Worm (Caenorhabditis elegans): ENCODE results near the gene ctps-1.

The ctps-1 gene

DNA sequence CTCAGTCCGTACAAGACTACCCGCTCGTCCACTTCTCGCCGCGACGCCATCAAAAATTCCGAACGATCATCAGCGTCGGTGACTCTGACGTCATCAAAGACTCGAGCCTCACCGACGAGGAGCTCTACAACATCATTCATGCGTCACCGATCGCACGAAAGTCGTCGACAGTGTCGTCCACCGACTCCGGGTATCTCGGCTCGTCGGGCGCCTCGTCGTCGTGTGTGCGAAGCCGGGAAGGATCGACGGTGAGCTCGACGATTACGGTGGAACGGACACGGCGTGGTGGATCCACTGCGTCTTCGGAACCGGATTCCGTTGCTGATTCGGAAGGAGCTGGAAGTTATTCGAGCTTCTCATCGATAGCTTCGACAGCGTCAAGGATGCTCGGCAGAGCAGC is 9.9 kb upstream of the ctps-1 start:
- TF ChIP-seq ama-1 (optimal IDR thresholded peaks at IDR 0.05): no peak

DNA sequence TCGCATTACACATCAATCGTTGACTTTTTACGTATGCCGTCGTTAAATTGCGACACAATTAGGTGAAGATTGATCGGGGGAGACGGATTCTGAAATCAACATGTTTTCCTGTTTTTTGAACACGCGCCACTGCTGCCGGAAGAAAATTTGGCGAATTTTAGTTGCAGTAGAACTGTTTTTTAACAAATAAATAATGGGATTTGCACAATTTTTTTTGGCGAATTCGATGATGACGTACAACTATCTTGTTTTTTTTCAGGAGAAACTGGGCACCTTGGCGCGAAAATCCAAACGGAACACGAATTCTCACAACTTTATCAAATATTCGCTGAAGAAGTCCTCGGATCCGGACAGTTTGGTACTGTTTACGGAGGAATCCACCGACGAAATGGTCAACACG is 8.7 kb upstream of the ctps-1 start:
- TF ChIP-seq pha-4 (tag; optimal IDR thresholded peaks at IDR 0.05) (no peak), tbx-2 (tag; optimal IDR thresholded peaks at IDR 0.05) (no peak), unc-62 (GFP tag; optimal IDR thresholded peaks at IDR 0.05) (no peak), elt-3 (tag; optimal IDR thresholded peaks at IDR 0.05) (no peak), nhr-23 (tag; optimal IDR thresholded peaks at IDR 0.05) (no peak), aly-2 (tag; optimal IDR thresholded peaks at IDR 0.05) (no peak), daf-12 (tag; optimal IDR thresholded peaks at IDR 0.05) (no peak), ceh-9 (tag; optimal IDR thresholded peaks at IDR 0.05) (no peak), ceh-16 (tag; optimal IDR thresholded peaks at IDR 0.05) (no peak), ceh-82 (tag; optimal IDR thresholded peaks at IDR 0.05) (no peak), egl-27 (tag; optimal IDR thresholded peaks at IDR 0.05) (no peak), ceh-28 (tag; optimal IDR thresholded peaks at IDR 0.05) (no peak), lsy-12 (tag; optimal IDR thresholded peaks at IDR 0.05) (no peak), ztf-11 (tag; optimal IDR thresholded peaks at IDR 0.05) (no peak), sea-2 (GFP tag; optimal IDR thresholded peaks at IDR 0.05) (no peak), eor-1 (tag; optimal IDR thresholded peaks at IDR 0.05) (no peak), nhr-67 (tag; optimal IDR thresholded peaks at IDR 0.05) (no peak), nhr-43 (tag; optimal IDR thresholded peaks at IDR 0.05; ENCODE audit: poor library complexity, severe bottlenecking) (no peak), zag-1 (tag; optimal IDR thresholded peaks at IDR 0.05) (no peak)

ce11 chrV:16788967-16789366 is 5.7 kb upstream of the ctps-1 start, which contains the start of gene immt-2:
Gene immt-2 (plus strand): TSS chrV:16789267.
- no peak for TF ChIP-seq zag-1 (tag; optimal IDR thresholded peaks at IDR 0.05)
- TF ChIP-seq nhr-11 (tag; optimal IDR thresholded peaks at IDR 0.05): no peak
- TF ChIP-seq nhr-76 (tag; optimal IDR thresholded peaks at IDR 0.05): no peak
- TF ChIP-seq nhr-25 (tag; optimal IDR thresholded peaks at IDR 0.05): no peak
- TF ChIP-seq elt-3 (tag; optimal IDR thresholded peaks at IDR 0.05): no peak
- TF ChIP-seq egl-27 (tag; optimal IDR thresholded peaks at IDR 0.05): no peak
- TF ChIP-seq ceh-28 (tag; optimal IDR thresholded peaks at IDR 0.05): no peak
- no peak for TF ChIP-seq nhr-67 (tag; optimal IDR thresholded peaks at IDR 0.05)
- TF ChIP-seq ceh-9 (tag; optimal IDR thresholded peaks at IDR 0.05): no peak
- no peak for TF ChIP-seq fkh-2 (tag; optimal IDR thresholded peaks at IDR 0.05)
- TF ChIP-seq unc-62 (GFP tag; optimal IDR thresholded peaks at IDR 0.05): no peak
- no peak for TF ChIP-seq fkh-10 (GFP tag; optimal IDR thresholded peaks at IDR 0.05)

DNA sequence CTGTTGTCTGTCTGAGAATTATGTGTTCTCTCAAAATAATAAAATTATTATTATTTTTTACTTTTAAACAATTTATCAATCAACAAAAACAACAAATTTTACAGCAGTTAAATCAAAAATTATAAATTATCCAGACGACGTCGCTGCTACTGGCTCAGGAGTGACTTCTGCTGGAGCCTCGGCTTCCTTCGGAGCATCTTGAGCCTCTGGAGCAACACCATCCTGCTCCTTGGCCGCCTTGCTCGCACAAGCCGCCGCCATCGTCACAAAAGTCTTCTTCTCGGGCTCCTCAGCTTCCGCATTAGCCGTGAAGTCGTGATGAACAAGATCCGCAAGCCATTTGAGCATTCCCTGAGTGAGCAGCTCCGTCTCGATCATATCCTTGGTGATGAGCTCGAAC is 2.0 kb upstream of the ctps-1 start:
- TF ChIP-seq jun-1 (tag; optimal IDR thresholded peaks at IDR 0.05): no peak

DNA sequence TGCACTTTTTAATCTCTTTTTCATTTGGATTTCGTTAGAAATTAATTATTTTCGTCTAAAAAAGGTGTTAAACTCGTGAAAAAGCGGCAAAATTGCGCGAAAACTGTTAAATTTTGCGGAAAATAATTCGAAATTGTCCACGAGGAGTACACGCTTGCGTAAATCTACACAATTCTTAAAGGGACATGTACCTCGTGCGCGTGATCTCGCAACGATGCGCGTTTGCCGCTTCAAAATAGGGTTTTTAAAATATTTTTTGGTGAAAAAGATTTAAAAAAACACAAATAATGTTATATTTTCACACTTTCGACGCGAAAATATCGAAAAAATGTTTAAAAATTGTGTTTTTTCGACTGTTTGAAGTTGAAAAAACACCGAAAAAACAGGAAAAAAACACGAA is 1.4 kb upstream of the ctps-1 start:
- TF ChIP-seq lin-15B (tag; optimal IDR thresholded peaks at IDR 0.05) (no peak), nhr-77 (tag; optimal IDR thresholded peaks at IDR 0.05) (no peak), mdl-1 (tag; optimal IDR thresholded peaks at IDR 0.05) (no peak), nhr-43 (tag; optimal IDR thresholded peaks at IDR 0.05; ENCODE audit: poor library complexity, severe bottlenecking) (no peak), fkh-10 (GFP tag; optimal IDR thresholded peaks at IDR 0.05) (no peak), tbx-2 (tag; optimal IDR thresholded peaks at IDR 0.05) (no peak), skn-1 (tag; optimal IDR thresholded peaks at IDR 0.05) (no peak), snpc-4 (tag; optimal IDR thresholded peaks at IDR 0.05) (no peak)

- TF ChIP-seq zag-1 (tag; optimal IDR thresholded peaks at IDR 0.05): no peak
- TF ChIP-seq egl-27 (tag; optimal IDR thresholded peaks at IDR 0.05): no peak
- no peak for TF ChIP-seq lsy-12 (tag; optimal IDR thresholded peaks at IDR 0.05)
- no peak for TF ChIP-seq nfya-1 (tag; optimal IDR thresholded peaks at IDR 0.05; ENCODE audit: insufficient read depth)
- no peak for TF ChIP-seq R02D3.7 (tag; optimal IDR thresholded peaks at IDR 0.05)
- no peak for TF ChIP-seq eor-1 (tag; optimal IDR thresholded peaks at IDR 0.05)
Observed at ce11 chrV:16794079-16794478, 599 bp upstream of the ctps-1 start.

Measured in whole organism, L3 larva.